Worm (Caenorhabditis elegans) whole organism, midembryonic: Measurements from ENCODE around the gene C55A1.11.
"Not testable (repeated sequence)": the region's sequence is repeated elsewhere in the genome, so short reads cannot be mapped to it uniquely, and the experiment has no call there.

Source experiments
- T22C8.4 ChIP-seq: fragments of 200-800 bp; sonication (Bioruptor generic); IDR thresholded peaks from 2 replicates; pipeline ENCODE4 v1.3.6; 2022; ENCODE audit warnings: missing genetic modification characterization, missing compliant biosample characterization
- cog-1 ChIP-seq: sonication (generic microtip); optimal IDR thresholded peaks from 2 replicates; lab custom pipeline; 2016; ENCODE audit warnings: missing genetic modification characterization, missing compliant biosample characterization
- flt-1 ChIP-seq: fragments of 200-800 bp; sonication (Bioruptor generic); IDR thresholded peaks from 2 replicates; pipeline ENCODE4 v1.3.6; 2022; ENCODE audit warnings: missing genetic modification characterization, missing compliant biosample characterization
- klf-2 ChIP-seq: fragments of 200-800 bp; sonication (Bioruptor generic); conservative IDR thresholded peaks from 2 replicates; pipeline ENCODE4 v1.3.6; 2022; ENCODE audit warnings: missing genetic modification reagents, missing genetic modification characterization, missing compliant biosample characterization
- med-1 ChIP-seq: sonication (generic microtip); optimal IDR thresholded peaks from 2 replicates; lab custom pipeline; 2017; ENCODE audit warnings: missing genetic modification characterization, mild to moderate bottlenecking, missing compliant biosample characterization, antibody characterized with exemption, missing genetic modification reagents; ENCODE audit not compliant: insufficient read depth
- ref-1 ChIP-seq: fragments of 200-800 bp; sonication (Bioruptor generic); conservative IDR thresholded peaks from 2 replicates; pipeline ENCODE4 v1.3.6; 2022; ENCODE audit warnings: missing genetic modification reagents, missing genetic modification characterization, missing compliant biosample characterization
- tab-1 ChIP-seq: fragments of 200-800 bp; sonication (Bioruptor generic); IDR thresholded peaks from 2 replicates; pipeline ENCODE4 v1.3.6; 2022; ENCODE audit warnings: missing genetic modification characterization, missing compliant biosample characterization
- ztf-23 ChIP-seq: fragments of 200-800 bp; sonication (Bioruptor generic); IDR thresholded peaks from 2 replicates; pipeline ENCODE4 v1.3.6; 2022; ENCODE audit warnings: missing genetic modification reagents, missing genetic modification characterization, missing compliant biosample characterization
- ztf-29 ChIP-seq: fragments of 200-800 bp; sonication (Bioruptor generic); IDR thresholded peaks from 2 replicates; pipeline ENCODE4 v1.3.6; 2022; ENCODE audit warnings: missing genetic modification reagents, missing genetic modification characterization, missing compliant biosample characterization

ce11 chrV:15668200-15668599, 42.5 kb downstream of the C55A1.11 start, which contains the start of gene F53E4.1:
- TF ChIP-seq cog-1 (tag; lab: Kevin White, UChicago); ref-1 (GFP tag; lab: Robert Waterston, UW); ztf-29 (GFP tag; lab: Robert Waterston, UW); T22C8.4 (GFP tag; lab: Robert Waterston, UW); tab-1 (GFP tag; lab: Robert Waterston, UW); klf-2; med-1 (GFP tag; lab: Kevin White, UChicago); flt-1 (GFP tag; lab: Robert Waterston, UW); ztf-23 (GFP tag; lab: Robert Waterston, UW): not testable (repeated sequence)
